Worm (Caenorhabditis elegans) whole organism, L4 larva: Measurements from ENCODE around the gene fbxa-27.

Experiments used
- F26F4.8 ChIP-seq: fragments of 200-800 bp; sonication (Bioruptor generic); conservative IDR thresholded peaks from 2 replicates; pipeline ENCODE4 v1.3.6; 2022; ENCODE audit warnings: missing genetic modification characterization, missing compliant biosample characterization
- R02D3.7 ChIP-seq: fragments of 150-350 bp; sonication (generic microtip); optimal IDR thresholded peaks from 3 replicates; lab custom pipeline; 2014; ENCODE audit warnings: missing biosample characterization, missing genetic modification characterization
- ZK546.5 ChIP-seq, 2 experiments: sonication (generic microtip); optimal IDR thresholded peaks; 2 replicates each; lab custom pipeline; 2017; ENCODE audit warnings: missing biosample characterization in 2 of 2, missing genetic modification characterization in 2 of 2
- aha-1 ChIP-seq: fragments of 150-350 bp; peaks from one replicate; lab custom pipeline; 2014; ENCODE audit warnings: missing biosample characterization, missing genetic modification characterization
- cey-2 ChIP-seq: sonication (generic microtip); optimal IDR thresholded peaks from 3 replicates; lab custom pipeline; 2017; ENCODE audit warnings: missing genetic modification characterization, mild to moderate bottlenecking, missing compliant biosample characterization, antibody characterized with exemption, borderline replicate concordance; ENCODE audit not compliant: insufficient read depth
- daf-12 ChIP-seq: fragments of 150-350 bp; optimal IDR thresholded peaks from 2 replicates; lab custom pipeline; 2014; ENCODE audit warnings: missing biosample characterization, missing genetic modification reagents, missing genetic modification characterization
- daf-16 ChIP-seq, 3 experiments: sonication (generic microtip); optimal IDR thresholded peaks; 2 replicates each; lab custom pipeline; 2016 to 2017; ENCODE audit warnings: missing genetic modification characterization in 3 of 3, missing genetic modification reagents in 3 of 3, mild to moderate bottlenecking in 2 of 3, missing compliant biosample characterization in 2 of 3, missing biosample characterization in 1 of 3, moderate library complexity in 1 of 3
- dmd-6 ChIP-seq: fragments of 200-800 bp; sonication (Bioruptor generic); IDR thresholded peaks from 2 replicates; pipeline ENCODE4 v1.3.6; 2022; ENCODE audit warnings: missing genetic modification reagents, missing genetic modification characterization, missing compliant biosample characterization
- duxl-1 ChIP-seq: sonication (generic microtip); optimal IDR thresholded peaks from 2 replicates; lab custom pipeline; 2016; ENCODE audit warnings: mild to moderate bottlenecking, missing genetic modification characterization, moderate library complexity, missing compliant biosample characterization; ENCODE audit not compliant: poor library complexity
- dve-1 ChIP-seq: sonication (generic microtip); optimal IDR thresholded peaks from 2 replicates; lab custom pipeline; 2017; ENCODE audit warnings: antibody characterized with exemption, mild to moderate bottlenecking, missing genetic modification characterization, missing compliant biosample characterization; ENCODE audit not compliant: insufficient read depth
- gei-8 ChIP-seq: fragments of 200-800 bp; sonication (Bioruptor generic); optimal IDR thresholded peaks from 2 replicates; lab custom pipeline; 2018; ENCODE audit warnings: mild to moderate bottlenecking, missing genetic modification characterization, missing compliant biosample characterization
- hlh-11 ChIP-seq: fragments of 200-800 bp; sonication (Bioruptor generic); optimal IDR thresholded peaks from 2 replicates; lab custom pipeline; 2018; ENCODE audit warnings: mild to moderate bottlenecking, missing genetic modification characterization, missing compliant biosample characterization
- lin-39 ChIP-seq: fragments of 150-350 bp; optimal IDR thresholded peaks from 2 replicates; lab custom pipeline; 2014; ENCODE audit warnings: missing biosample characterization, missing genetic modification reagents, missing genetic modification characterization
- madf-5 ChIP-seq, 2 experiments: fragments of 200-800 bp; sonication (Bioruptor generic); IDR thresholded peaks; 2 replicates each; pipeline ENCODE4 v1.3.6; 2022; ENCODE audit warnings: missing compliant biosample characterization in 2 of 2, missing genetic modification characterization in 2 of 2
- mdl-1 ChIP-seq, 2 experiments: fragments of 150-350 bp in 1 of 2; sonication (generic microtip) in 1 of 2; optimal IDR thresholded peaks; 2 replicates each; lab custom pipeline; 2014 to 2017; ENCODE audit warnings: missing biosample characterization in 2 of 2, missing genetic modification characterization in 2 of 2
- mep-1 ChIP-seq: fragments of 150-350 bp; sonication (generic microtip); optimal IDR thresholded peaks from 3 replicates; lab custom pipeline; 2014; ENCODE audit warnings: missing biosample characterization, missing genetic modification characterization
- mes-2 ChIP-seq: sonication (generic microtip); optimal IDR thresholded peaks from 2 replicates; lab custom pipeline; 2016; ENCODE audit warnings: missing genotype, mild to moderate bottlenecking, missing genetic modification characterization, missing compliant biosample characterization; ENCODE audit not compliant: poor library complexity, severe bottlenecking
- mxl-2 ChIP-seq: fragments of 200-800 bp; sonication (Bioruptor generic); conservative IDR thresholded peaks from 2 replicates; pipeline ENCODE4 v1.3.6; 2022; ENCODE audit warnings: missing genetic modification reagents, missing genetic modification characterization, missing compliant biosample characterization
- mxl-3 ChIP-seq: fragments of 200-800 bp; sonication (Bioruptor generic); optimal IDR thresholded peaks from 2 replicates; lab custom pipeline; 2018; ENCODE audit warnings: mild to moderate bottlenecking, missing genetic modification characterization, missing compliant biosample characterization
- nhr-102 ChIP-seq: sonication (generic microtip); optimal IDR thresholded peaks from 2 replicates; lab custom pipeline; 2016; ENCODE audit warnings: mild to moderate bottlenecking, missing genetic modification characterization, moderate library complexity, missing compliant biosample characterization
- nhr-28 ChIP-seq: fragments of 150-350 bp; optimal IDR thresholded peaks from 2 replicates; lab custom pipeline; 2014; ENCODE audit warnings: missing biosample characterization, missing genetic modification characterization
- php-3 ChIP-seq: fragments of 200-800 bp; sonication (Bioruptor generic); IDR thresholded peaks from 2 replicates; pipeline ENCODE4 v1.3.6; 2022; ENCODE audit warnings: missing genetic modification reagents, missing genetic modification characterization, missing compliant biosample characterization
- pqm-1 ChIP-seq: sonication (generic microtip); optimal IDR thresholded peaks from 2 replicates; lab custom pipeline; 2017; ENCODE audit warnings: missing biosample characterization, missing genetic modification characterization
- saeg-2 ChIP-seq: fragments of 200-800 bp; sonication (Bioruptor generic); IDR thresholded peaks from 2 replicates; pipeline ENCODE4 v1.3.6; 2022; ENCODE audit warnings: missing genetic modification reagents, missing genetic modification characterization, missing compliant biosample characterization
- snpc-1.2 ChIP-seq: fragments of 200-800 bp; sonication (Bioruptor generic); IDR thresholded peaks from 2 replicates; pipeline ENCODE4 v1.3.6; 2022; ENCODE audit warnings: missing genetic modification reagents, missing genetic modification characterization, missing compliant biosample characterization
- snpc-4 ChIP-seq: fragments of 150-350 bp; optimal IDR thresholded peaks from 2 replicates; lab custom pipeline; 2014; ENCODE audit warnings: missing biosample characterization, missing genetic modification characterization
- tra-1 ChIP-seq: fragments of 200-800 bp; sonication (Bioruptor generic); IDR thresholded peaks from 2 replicates; pipeline ENCODE4 v1.3.6; 2022; ENCODE audit warnings: missing genetic modification reagents, missing genetic modification characterization, missing compliant biosample characterization
- unc-39 ChIP-seq: sonication (generic microtip); optimal IDR thresholded peaks from 2 replicates; lab custom pipeline; 2017; ENCODE audit warnings: missing biosample characterization, missing genetic modification characterization
- unc-62 ChIP-seq, 3 experiments: fragments of 150-350 bp in 1 of 3; sonication (generic microtip); optimal IDR thresholded peaks in 2 of 3; peaks in 1 of 3; 1 replicate in 1 of 3; 2 replicates in 2 of 3; lab custom pipeline; 2014 to 2017; ENCODE audit warnings: missing biosample characterization in 3 of 3, missing genetic modification characterization in 3 of 3, missing genetic modification reagents in 3 of 3, missing genotype in 1 of 3
- vab-7 ChIP-seq: fragments of 200-800 bp; sonication (Bioruptor generic); IDR thresholded peaks from 2 replicates; pipeline ENCODE4 v1.3.6; 2022; ENCODE audit warnings: missing genetic modification reagents, missing genetic modification characterization, missing compliant biosample characterization
- zip-2 ChIP-seq: fragments of 150-350 bp; optimal IDR thresholded peaks from 2 replicates; lab custom pipeline; 2014; ENCODE audit warnings: missing biosample characterization, missing genetic modification characterization
- ztf-11 ChIP-seq: fragments of 150-350 bp; optimal IDR thresholded peaks from 2 replicates; lab custom pipeline; 2014; ENCODE audit warnings: missing biosample characterization, missing genetic modification characterization
- ztf-7 ChIP-seq: fragments of 150-350 bp; optimal IDR thresholded peaks from 2 replicates; lab custom pipeline; 2014; ENCODE audit warnings: missing biosample characterization, missing genetic modification characterization

fbxa-27 gene

ce11 chrIII:1303414-1303813 is 39.4 kb upstream of the fbxa-27 start, which contains the start of gene fbxa-75:
Gene fbxa-75, plus strand, starts transcription at chrIII:1303714.
- no peak for TF ChIP-seq vab-7 (GFP tag; lab: Robert Waterston, UW)
- TF ChIP-seq unc-62 (GFP tag; optimal IDR thresholded peaks at IDR 0.05 in 1 of 2; lab: Kevin White, UChicago): peak in 1 of 2 experiments; percentile 16
- TF ChIP-seq unc-62 (tag; optimal IDR thresholded peaks at IDR 0.05; lab: Kevin White, UChicago): no peak

ce11 chrIII:1307333-1307732 is 35.4 kb upstream of the fbxa-27 start:
- TF ChIP-seq aha-1 (tag; lab: Kevin White, UChicago) (peak; percentile 23), vab-7 (GFP tag; lab: Robert Waterston, UW) (no peak), snpc-4 (tag; lab: Kevin White, UChicago) (no peak), F26F4.8 (GFP tag; lab: Robert Waterston, UW) (no peak), madf-5 (GFP tag; IDR thresholded peaks at IDR 0.05; lab: Robert Waterston, UW) (no peak), unc-62 (GFP tag; optimal IDR thresholded peaks at IDR 0.05 in 1 of 2; lab: Kevin White, UChicago) (peak in 1 of 2 experiments; percentile 77), unc-62 (tag; optimal IDR thresholded peaks at IDR 0.05; lab: Kevin White, UChicago) (no peak), mep-1 (no peak), snpc-1.2 (GFP tag; lab: Robert Waterston, UW) (no peak)
- TF ChIP-seq, all 104 proteins: peak for 2

- TF ChIP-seq pqm-1 (peak; percentile 86), ztf-7 (tag; lab: Kevin White, UChicago) (peak; percentile 66), daf-16 (GFP tag; optimal IDR thresholded peaks at IDR 0.05; lab: Kevin White, UChicago) (no peak), daf-16 (tag; optimal IDR thresholded peaks at IDR 0.05; lab: Kevin White, UChicago) (peak; percentile 71), unc-39 (no peak), php-3 (GFP tag; lab: Robert Waterston, UW) (no peak), dmd-6 (peak; percentile 22; the same call in 1 of the 2 replicates), nhr-102 (tag; lab: Kevin White, UChicago) (no peak), tra-1 (GFP tag; lab: Robert Waterston, UW) (no peak), saeg-2 (no peak), zip-2 (peak; percentile 91), gei-8 (no peak), unc-62 (GFP tag; optimal IDR thresholded peaks at IDR 0.05 in 1 of 2; lab: Kevin White, UChicago) (peak in 1 of 2 experiments; percentile 25), unc-62 (tag; optimal IDR thresholded peaks at IDR 0.05; lab: Kevin White, UChicago) (no peak), nhr-28 (peak; percentile 78), hlh-11 (tag; lab: Kevin White, UChicago) (peak; percentile 31), mxl-3 (GFP tag; lab: Kevin White, UChicago) (no peak), lin-39 (tag; lab: Kevin White, UChicago) (no peak), ZK546.5 (tag; optimal IDR thresholded peaks at IDR 0.05; lab: Kevin White, UChicago) (no peak), dve-1 (tag; lab: Kevin White, UChicago) (peak; percentile 38), aha-1 (tag; lab: Kevin White, UChicago) (peak; percentile 1)
Measured at ce11 chrIII:1308209-1308608, 34.6 kb upstream of the fbxa-27 start, which contains the start of gene fbxa-79. Gene fbxa-79, minus strand, starts transcription at chrIII:1308294.

ce11 chrIII:1308887-1309286 is 33.9 kb upstream of the fbxa-27 start, which contains the start of gene Y82E9BL.12:
Gene Y82E9BL.12, plus strand, starts transcription at chrIII:1309187.
- TF ChIP-seq mdl-1 (tag; optimal IDR thresholded peaks at IDR 0.05; lab: Kevin White, UChicago): no peak
- TF ChIP-seq duxl-1 (tag; lab: Kevin White, UChicago): no peak
- no peak for TF ChIP-seq mes-2 (tag; lab: Kevin White, UChicago)
- no peak for TF ChIP-seq ztf-11
- TF ChIP-seq nhr-28: no peak
- no peak for TF ChIP-seq madf-5 (GFP tag; IDR thresholded peaks at IDR 0.05; lab: Robert Waterston, UW)
- TF ChIP-seq gei-8: no peak
- TF ChIP-seq snpc-1.2 (GFP tag; lab: Robert Waterston, UW): no peak
- TF ChIP-seq mxl-2 (GFP tag; lab: Robert Waterston, UW): no peak
- no peak for TF ChIP-seq R02D3.7 (tag; lab: Kevin White, UChicago)
- no peak for TF ChIP-seq lin-39 (tag; lab: Kevin White, UChicago)
- no peak for TF ChIP-seq daf-12 (tag; lab: Kevin White, UChicago)
- TF ChIP-seq hlh-11 (tag; lab: Kevin White, UChicago): no peak
- no peak for TF ChIP-seq cey-2 (tag; lab: Kevin White, UChicago)
